Fruit fly (Drosophila melanogaster): Measurements from ENCODE around the gene CG10859.

Gene CG10859

dm6 chr2L:13414525-13415481 is 16.3 kb upstream of the CG10859 start, which contains the start of the genes CG16956, CG42784 and CG43850 (continued):
- peak; percentile 89 for TF ChIP-seq ewg (GFP tag; optimal IDR thresholded peaks at IDR 0.05)
- TF ChIP-seq dati (GFP tag; IDR thresholded peaks at IDR 0.05): no peak
- 0 out of 2 replicates have a peak, but pooled peaks have one; percentile 45 for TF ChIP-seq sob (GFP tag; IDR thresholded peaks at IDR 0.05)
- TF ChIP-seq hb (GFP tag; IDR thresholded peaks at IDR 0.05; ENCODE audit: partially characterized antibody): no peak
- no peak for TF ChIP-seq CG3163 (GFP tag; optimal IDR thresholded peaks at IDR 0.05)
- TF ChIP-seq nerfin-2 (GFP tag; IDR thresholded peaks at IDR 0.05; ENCODE audit: partially characterized antibody): no peak
- no peak for TF ChIP-seq Lim3 (GFP tag; IDR thresholded peaks at IDR 0.05)
- peak in 1 of 2 experiments; percentile 42 for TF ChIP-seq crp (GFP tag; optimal IDR thresholded peaks at IDR 0.05)
- no peak for TF ChIP-seq CG8924 (tag; optimal IDR thresholded peaks at IDR 0.05)
- no peak for TF ChIP-seq Tbp (GFP tag; optimal IDR thresholded peaks at IDR 0.05)
- peak; percentile 69 for TF ChIP-seq CG18619 (GFP tag; optimal IDR thresholded peaks at IDR 0.05)
- no peak for TF ChIP-seq CG30403 (GFP tag; optimal IDR thresholded peaks at IDR 0.05)
- no peak for TF ChIP-seq CG3995 (GFP tag; optimal IDR thresholded peaks at IDR 0.05)
- TF ChIP-seq Atf3 (GFP tag; optimal IDR thresholded peaks at IDR 0.05): no peak
- TF ChIP-seq org-1 (GFP tag; optimal IDR thresholded peaks at IDR 0.05): peak; percentile 68
- no peak for TF ChIP-seq CG6654 (GFP tag; optimal IDR thresholded peaks at IDR 0.05)
- TF ChIP-seq CG8089 (GFP tag; optimal IDR thresholded peaks at IDR 0.05): peak; percentile 13
- no peak; the same call in 1 of the 2 replicates for TF ChIP-seq CG9215 (GFP tag; IDR thresholded peaks at IDR 0.05)
- TF ChIP-seq CG2202 (tag; optimal IDR thresholded peaks at IDR 0.05): no peak
- no peak for TF ChIP-seq CG2889 (GFP tag; IDR thresholded peaks at IDR 0.05)
- TF ChIP-seq kni (GFP tag; optimal IDR thresholded peaks at IDR 0.05): no peak
- no peak for TF ChIP-seq Blimp-1 (GFP tag; optimal IDR thresholded peaks at IDR 0.05)
- TF ChIP-seq PHDP (tag; optimal IDR thresholded peaks at IDR 0.05): peak; percentile 66
- peak; percentile 20; the same call in 1 of the 2 replicates for TF ChIP-seq sens-2 (GFP tag; IDR thresholded peaks at IDR 0.05)
- peak; percentile 35 for TF ChIP-seq Mad (GFP tag; optimal IDR thresholded peaks at IDR 0.05)
- no peak for TF ChIP-seq Doc3 (GFP tag; IDR thresholded peaks at IDR 0.05; ENCODE audit: partially characterized antibody)
- TF ChIP-seq zfh2 (GFP tag; optimal IDR thresholded peaks at IDR 0.05): no peak
- TF ChIP-seq ranshi (GFP tag; IDR thresholded peaks at IDR 0.05): no peak
- no peak for TF ChIP-seq CG30431 (GFP tag; optimal IDR thresholded peaks at IDR 0.05)
- no peak for TF ChIP-seq gsb-n (tag; optimal IDR thresholded peaks at IDR 0.05)
- peak; percentile 78 for TF ChIP-seq CG31365 (tag; optimal IDR thresholded peaks at IDR 0.05)
- TF ChIP-seq Atf6 (GFP tag; IDR thresholded peaks at IDR 0.05): peak; percentile 64
- TF ChIP-seq CG17612 (GFP tag; IDR thresholded peaks at IDR 0.05): no peak
- TF ChIP-seq CG13424 (tag; optimal IDR thresholded peaks at IDR 0.05): no peak
- TF ChIP-seq sd (tag; optimal IDR thresholded peaks at IDR 0.05): no peak
- no peak for TF ChIP-seq nom (GFP tag; optimal IDR thresholded peaks at IDR 0.05)
- no peak for TF ChIP-seq Mrtf (GFP tag; IDR thresholded peaks at IDR 0.05)
- TF ChIP-seq stwl (tag; optimal IDR thresholded peaks at IDR 0.05): no peak
- no peak for TF ChIP-seq gsb (GFP tag; IDR thresholded peaks at IDR 0.05)
- TF ChIP-seq Ravus (GFP tag; IDR thresholded peaks at IDR 0.05): no peak
- TF ChIP-seq onecut (GFP tag; IDR thresholded peaks at IDR 0.05): peak; percentile 59
- TF ChIP-seq HLH4C (GFP tag; IDR thresholded peaks at IDR 0.05; ENCODE audit: partially characterized antibody): no peak
- TF ChIP-seq CG9609 (GFP tag; optimal IDR thresholded peaks at IDR 0.05): no peak
- TF ChIP-seq z (GFP tag; IDR thresholded peaks at IDR 0.05): no peak
- no peak for TF ChIP-seq CG9876 (GFP tag; optimal IDR thresholded peaks at IDR 0.05)
- TF ChIP-seq CG9817 (tag; optimal IDR thresholded peaks at IDR 0.05): peak; percentile 44
- TF ChIP-seq CG31224 (GFP tag; IDR thresholded peaks at IDR 0.05): peak; percentile 25; the same call in 1 of the 2 replicates
- TF ChIP-seq CG9437 (GFP tag; optimal IDR thresholded peaks at IDR 0.05): peak; percentile 30
- no peak for TF ChIP-seq br (optimal IDR thresholded peaks at IDR 0.05)

Measured in whole organism, embryonic.